Fruit fly (Drosophila melanogaster): Measurements from ENCODE around the gene Dys.

Gene Dys

DNA sequence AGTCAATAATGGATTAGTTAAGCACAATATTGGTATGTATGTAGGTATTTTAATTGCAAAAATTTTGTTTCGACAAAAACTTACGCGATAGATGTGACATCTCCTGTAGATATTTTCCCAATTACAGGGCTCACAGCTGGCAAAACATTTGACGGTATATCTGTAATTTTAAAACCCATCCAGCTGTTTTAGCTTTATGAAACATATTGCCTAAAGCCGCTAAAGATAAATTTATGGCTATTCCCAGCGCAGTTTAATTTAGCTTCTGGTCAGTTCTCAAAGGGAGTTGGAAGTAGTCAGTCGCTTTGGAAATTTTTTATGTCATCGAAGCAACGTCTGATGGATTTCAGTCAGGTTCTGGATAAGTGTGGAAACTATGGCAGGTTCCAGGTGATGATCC is 139.4 kb downstream of the Dys start, which contains the start of gene CG7333:
Gene CG7333 (plus strand): TSS at position 301 of the 400 bp plus-strand sequence.
- TF ChIP-seq ttk (optimal IDR thresholded peaks at IDR 0.05) (no peak), Myc (optimal IDR thresholded peaks at IDR 0.05) (no peak), psq (optimal IDR thresholded peaks at IDR 0.05) (no peak), h (optimal IDR thresholded peaks at IDR 0.05) (no peak), Sin3A (optimal IDR thresholded peaks at IDR 0.05) (no peak), insv (optimal IDR thresholded peaks at IDR 0.05) (no peak)

DNA sequence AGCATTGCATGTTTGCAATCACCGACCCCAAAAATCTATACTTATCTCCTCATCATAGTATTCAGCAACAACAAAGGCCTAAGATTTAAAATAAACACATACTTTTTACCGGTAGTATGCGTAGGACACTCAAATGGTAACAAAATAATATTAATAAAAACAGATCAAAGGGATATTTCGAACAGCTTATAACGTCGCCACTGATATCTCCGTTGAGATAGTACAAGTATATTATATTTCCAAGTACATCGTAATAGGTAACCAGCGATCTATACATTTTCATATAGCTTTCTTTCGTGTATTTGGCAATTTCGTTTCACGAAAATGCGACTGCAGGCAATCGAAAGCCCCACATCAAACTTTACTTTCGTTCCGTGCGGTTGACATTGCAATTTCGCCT is 142.1 kb downstream of the Dys start, which contains the start of gene CG7342:
Gene CG7342 (plus strand): TSS at position 380 of the 400 bp plus-strand sequence.
- TF ChIP-seq h (optimal IDR thresholded peaks at IDR 0.05) = no peak
- TF ChIP-seq Sin3A (optimal IDR thresholded peaks at IDR 0.05) = no peak
- no peak for TF ChIP-seq psq (optimal IDR thresholded peaks at IDR 0.05)
- no peak for TF ChIP-seq insv (optimal IDR thresholded peaks at IDR 0.05)
- TF ChIP-seq ttk (optimal IDR thresholded peaks at IDR 0.05) = no peak
- no peak for TF ChIP-seq Myc (optimal IDR thresholded peaks at IDR 0.05)

- TF ChIP-seq insv (optimal IDR thresholded peaks at IDR 0.05) (no peak), ttk (optimal IDR thresholded peaks at IDR 0.05) (no peak), Myc (optimal IDR thresholded peaks at IDR 0.05) (no peak), h (optimal IDR thresholded peaks at IDR 0.05) (no peak), Sin3A (optimal IDR thresholded peaks at IDR 0.05) (no peak), psq (optimal IDR thresholded peaks at IDR 0.05) (no peak)
These were observed 146.1 kb downstream of the Dys start, which contains the start of gene CG17751 for dm6 chr3R:19606954-19607353. TSS of gene CG17751 (plus strand) at chr3R:19607254.

dm6 chr3R:19609925-19610324 is 149.0 kb downstream of the Dys start, which contains the start of gene CG17752:
TSS of gene CG17752 (plus strand) at chr3R:19610225.
- TF ChIP-seq Sin3A (optimal IDR thresholded peaks at IDR 0.05) (no peak), insv (optimal IDR thresholded peaks at IDR 0.05) (no peak), ttk (optimal IDR thresholded peaks at IDR 0.05) (no peak), Myc (optimal IDR thresholded peaks at IDR 0.05) (no peak), psq (optimal IDR thresholded peaks at IDR 0.05) (no peak), h (optimal IDR thresholded peaks at IDR 0.05) (no peak)

DNA sequence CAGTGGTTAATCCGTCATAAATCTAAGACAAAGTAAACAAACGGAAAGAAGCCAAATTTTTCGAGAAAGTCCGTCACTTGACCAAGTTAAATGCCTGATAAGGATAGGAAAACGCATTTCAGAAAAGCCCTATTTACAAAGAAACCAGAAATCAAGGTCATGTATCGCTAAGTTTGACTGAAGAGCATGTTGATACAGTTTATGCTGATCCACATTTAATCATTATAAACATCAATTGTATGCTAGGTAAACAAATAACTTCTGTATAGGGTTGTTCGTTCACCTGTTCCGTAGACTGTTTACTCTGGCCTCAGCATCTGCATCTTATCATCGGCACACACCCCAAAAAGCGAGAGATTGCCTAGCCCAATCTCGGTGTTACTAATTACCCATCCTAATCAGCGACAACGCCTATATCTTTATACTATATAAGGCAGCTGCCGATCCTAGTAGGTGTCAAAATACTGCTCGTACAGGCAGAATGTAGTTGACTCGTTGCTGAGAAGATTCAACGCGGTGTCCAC is 152.1 kb downstream of the Dys start, which contains the start of gene CG16727:
Gene CG16727 (plus strand): TSS at position 474 of the 524 bp plus-strand sequence.
- TF ChIP-seq h (optimal IDR thresholded peaks at IDR 0.05) (no peak), psq (optimal IDR thresholded peaks at IDR 0.05) (no peak), Myc (optimal IDR thresholded peaks at IDR 0.05) (no peak), ttk (optimal IDR thresholded peaks at IDR 0.05) (no peak), Sin3A (optimal IDR thresholded peaks at IDR 0.05) (no peak), insv (optimal IDR thresholded peaks at IDR 0.05) (no peak)

DNA sequence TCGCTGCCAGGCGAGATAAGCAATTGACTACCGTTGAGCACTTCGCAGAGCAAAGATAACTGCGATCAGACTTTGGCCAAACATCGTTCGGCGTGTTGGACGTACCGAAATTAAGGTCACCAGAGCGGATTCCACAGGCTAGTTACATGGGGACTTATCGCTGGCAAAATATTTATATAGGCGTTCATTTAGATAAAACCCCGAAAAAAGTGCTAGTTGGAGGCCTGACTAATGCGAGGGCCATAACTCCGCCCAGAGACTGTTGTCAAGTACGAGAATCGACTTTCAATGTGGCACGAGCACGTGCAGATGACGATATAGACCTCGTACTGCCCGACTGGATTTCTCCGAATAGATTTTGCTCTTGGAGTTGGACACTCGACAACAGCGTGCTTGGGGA is 159.0 kb downstream of the Dys start:
- TF ChIP-seq insv (optimal IDR thresholded peaks at IDR 0.05) (no peak), Myc (optimal IDR thresholded peaks at IDR 0.05) (no peak), ttk (optimal IDR thresholded peaks at IDR 0.05) (no peak), h (optimal IDR thresholded peaks at IDR 0.05) (no peak), psq (optimal IDR thresholded peaks at IDR 0.05) (no peak), Sin3A (optimal IDR thresholded peaks at IDR 0.05) (no peak)

dm6 chr3R:19620953-19621352 is 160.1 kb downstream of the Dys start:
- no peak for TF ChIP-seq ttk (optimal IDR thresholded peaks at IDR 0.05)
- TF ChIP-seq insv (optimal IDR thresholded peaks at IDR 0.05) = no peak
- no peak for TF ChIP-seq Sin3A (optimal IDR thresholded peaks at IDR 0.05)
- TF ChIP-seq h (optimal IDR thresholded peaks at IDR 0.05) = no peak
- no peak for TF ChIP-seq psq (optimal IDR thresholded peaks at IDR 0.05)
- TF ChIP-seq Myc (optimal IDR thresholded peaks at IDR 0.05) = no peak

DNA sequence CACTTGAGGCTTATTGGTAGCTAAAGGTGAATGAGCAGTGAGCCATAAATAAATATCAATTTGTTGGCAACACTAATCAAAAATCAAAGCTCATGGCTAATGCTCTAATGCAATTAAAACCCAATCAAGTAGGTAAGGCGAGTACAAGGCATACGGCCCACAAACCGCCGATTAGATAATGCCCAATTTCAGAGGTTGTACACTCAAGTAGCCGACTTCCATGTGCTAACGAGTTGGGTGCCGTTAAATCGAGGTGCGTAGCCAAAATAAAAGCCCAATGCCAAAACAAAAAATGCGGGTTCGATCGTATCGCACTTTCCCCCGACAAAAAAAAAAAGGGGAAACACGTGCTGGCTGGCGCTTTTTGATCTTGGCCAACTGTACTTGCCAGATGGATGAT is 161.1 kb downstream of the Dys start:
- TF ChIP-seq h (optimal IDR thresholded peaks at IDR 0.05) (no peak), psq (optimal IDR thresholded peaks at IDR 0.05) (no peak), Myc (optimal IDR thresholded peaks at IDR 0.05) (no peak), ttk (optimal IDR thresholded peaks at IDR 0.05) (no peak)

dm6 chr3R:19623606-19624005 is 162.7 kb downstream of the Dys start:
- TF ChIP-seq Sin3A (optimal IDR thresholded peaks at IDR 0.05) = no peak
- no peak for TF ChIP-seq ttk (optimal IDR thresholded peaks at IDR 0.05)
- TF ChIP-seq psq (optimal IDR thresholded peaks at IDR 0.05) = no peak
- no peak for TF ChIP-seq insv (optimal IDR thresholded peaks at IDR 0.05)
- no peak for TF ChIP-seq Myc (optimal IDR thresholded peaks at IDR 0.05)
- TF ChIP-seq h (optimal IDR thresholded peaks at IDR 0.05) = no peak

- TF ChIP-seq psq (optimal IDR thresholded peaks at IDR 0.05) = no peak
- TF ChIP-seq insv (optimal IDR thresholded peaks at IDR 0.05) = no peak
- no peak for TF ChIP-seq Myc (optimal IDR thresholded peaks at IDR 0.05)
- no peak for TF ChIP-seq ttk (optimal IDR thresholded peaks at IDR 0.05)
- TF ChIP-seq Sin3A (optimal IDR thresholded peaks at IDR 0.05) = no peak
- no peak for TF ChIP-seq h (optimal IDR thresholded peaks at IDR 0.05)
These were observed 163.6 kb downstream of the Dys start for dm6 chr3R:19624482-19624881.

DNA sequence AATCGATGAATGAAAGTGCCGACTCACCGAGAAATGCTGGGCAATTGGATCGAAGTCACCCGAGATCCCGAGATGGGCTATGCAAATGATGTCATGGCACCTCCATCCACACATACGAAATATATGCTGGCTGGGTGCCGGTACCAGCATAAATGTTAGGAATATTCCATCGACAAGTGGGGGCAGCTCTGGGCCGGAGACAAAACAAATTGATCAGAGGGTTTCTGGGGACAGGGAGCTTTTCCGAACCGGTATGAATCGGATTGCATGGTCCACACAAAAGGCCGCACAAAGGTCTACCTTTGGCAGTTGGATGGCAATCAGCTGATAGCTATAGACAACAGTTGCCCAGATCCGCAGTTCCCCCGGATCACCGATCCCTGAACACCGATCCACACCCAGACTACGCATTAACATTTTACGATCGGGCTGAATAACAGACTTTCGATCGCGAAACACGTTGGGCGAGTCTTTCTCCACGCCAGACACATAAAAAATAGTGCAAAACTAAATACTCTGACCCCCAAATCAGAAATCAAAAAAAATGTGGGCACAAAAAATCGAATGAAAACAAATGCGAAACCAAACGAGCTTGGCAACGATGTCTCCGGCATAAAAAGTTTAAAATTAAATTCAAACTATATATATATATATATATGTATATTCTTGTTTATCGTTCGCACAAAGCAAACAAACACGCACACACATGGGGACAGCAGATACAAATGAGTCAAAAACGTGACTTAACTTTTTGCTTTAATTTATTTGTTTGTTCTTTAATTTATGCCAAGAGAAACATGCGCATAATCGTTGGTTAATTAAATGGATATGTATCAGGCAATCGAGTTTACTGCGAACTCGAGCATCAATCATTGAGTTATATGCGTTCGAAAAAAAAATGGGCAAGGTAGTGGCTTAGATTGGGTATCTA is 164.7 kb downstream of the Dys start:
- no peak for TF ChIP-seq Sin3A (optimal IDR thresholded peaks at IDR 0.05)
- TF ChIP-seq h (optimal IDR thresholded peaks at IDR 0.05) = no peak
- no peak for TF ChIP-seq insv (optimal IDR thresholded peaks at IDR 0.05)

DNA sequence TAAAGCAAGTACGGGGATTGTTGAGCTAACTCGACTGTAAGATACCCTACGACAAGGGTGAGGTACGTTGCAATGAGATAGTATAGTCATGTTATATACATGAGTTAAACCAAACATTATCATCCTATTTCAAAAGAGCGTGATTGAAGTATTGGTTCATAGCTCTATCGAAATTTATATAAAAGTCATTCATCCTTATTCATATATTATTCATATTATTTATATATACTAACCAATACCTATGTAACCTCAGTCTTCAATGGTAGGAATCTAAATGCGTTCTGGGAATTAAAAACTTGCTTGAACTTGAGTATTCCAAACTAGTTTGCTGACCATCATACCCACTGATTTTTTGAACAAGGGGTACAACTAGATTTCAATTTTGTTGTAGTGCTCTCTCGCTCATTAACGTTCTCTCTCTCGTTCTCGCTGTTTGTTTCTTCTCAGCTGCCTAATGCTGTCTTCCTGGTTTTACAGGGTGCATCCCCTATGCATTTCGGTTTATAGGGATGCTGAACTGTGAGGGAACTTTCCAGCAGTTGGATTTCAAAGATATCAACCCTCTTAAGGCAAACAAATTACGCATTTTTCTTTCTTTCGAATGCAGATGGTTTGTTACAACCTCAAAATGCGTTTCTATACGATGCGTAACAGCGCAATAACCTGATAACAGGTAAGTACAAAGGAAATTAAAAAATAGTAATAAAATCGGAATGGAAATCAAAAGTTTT is 167.1 kb downstream of the Dys start:
- no peak for TF ChIP-seq ttk (optimal IDR thresholded peaks at IDR 0.05)
- no peak for TF ChIP-seq insv (optimal IDR thresholded peaks at IDR 0.05)
